Worm (Caenorhabditis elegans): ENCODE data around the gene D1086.8.

ce11 chrV:14143634-14144033 is 49.7 kb downstream of the D1086.8 start:
- TF ChIP-seq B0310.2 (tag; optimal IDR thresholded peaks at IDR 0.05) (no peak), ama-1 (optimal IDR thresholded peaks at IDR 0.05) (no peak), tra-4 (tag; optimal IDR thresholded peaks at IDR 0.05) (no peak), hmbx-1 (tag; optimal IDR thresholded peaks at IDR 0.05) (no peak), hnd-1 (tag; optimal IDR thresholded peaks at IDR 0.05) (no peak), ets-7 (tag; optimal IDR thresholded peaks at IDR 0.05) (no peak)
